Fruit fly (Drosophila melanogaster): ENCODE results near the gene CG17726.
A peak's percentile ranks its signal among the peaks of the same experiment; 100 is the strongest.

Gene CG17726

DNA sequence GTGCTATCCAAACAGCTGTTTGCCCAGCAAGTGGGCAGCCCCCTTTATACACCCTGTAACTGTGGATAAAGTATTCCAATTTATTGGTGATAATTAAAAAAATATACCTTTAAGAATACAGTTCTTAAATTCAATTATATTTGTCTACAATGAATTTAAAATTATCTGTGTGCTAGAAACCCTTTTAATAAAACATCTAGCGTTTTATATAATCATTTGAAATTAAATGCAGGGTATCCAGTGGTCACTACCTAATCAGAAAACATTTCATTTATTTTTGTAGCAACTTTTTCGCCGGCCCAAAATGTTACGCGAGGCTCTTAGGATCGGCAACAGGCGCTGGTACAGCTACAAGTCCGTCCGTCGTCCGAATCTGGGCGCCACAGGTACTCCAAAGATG, at the start of gene CG17726 (continued):
- TF ChIP-seq hkb (optimal IDR thresholded peaks at IDR 0.05) (no peak), hkb (GFP tag; IDR thresholded peaks at IDR 0.05) (peak; percentile 98), br (optimal IDR thresholded peaks at IDR 0.05) (no peak), run (tag; optimal IDR thresholded peaks at IDR 0.05) (peak; percentile 96), CG12391 (tag; optimal IDR thresholded peaks at IDR 0.05) (peak; percentile 99), HLH4C (GFP tag; IDR thresholded peaks at IDR 0.05; ENCODE audit: partially characterized antibody) (no peak), ara (GFP tag; IDR thresholded peaks at IDR 0.05) (peak; percentile 98), her (GFP tag; optimal IDR thresholded peaks at IDR 0.05) (peak; percentile 70), Abd-B (GFP tag; optimal IDR thresholded peaks at IDR 0.05) (peak; percentile 94), eve (GFP tag; optimal IDR thresholded peaks at IDR 0.05) (peak in 1 of 2 experiments; percentile 48), CG18262 (tag; optimal IDR thresholded peaks at IDR 0.05) (peak; percentile 98), gsb (GFP tag; IDR thresholded peaks at IDR 0.05) (peak; percentile 89), vnd (GFP tag; IDR thresholded peaks at IDR 0.05; ENCODE audit: partially characterized antibody) (no peak), tgo (GFP tag; IDR thresholded peaks at IDR 0.05) (peak; percentile 98), CG6272 (GFP tag; IDR thresholded peaks at IDR 0.05) (peak; percentile 93), zf30C (GFP tag; optimal IDR thresholded peaks at IDR 0.05) (no peak), chif (GFP tag; optimal IDR thresholded peaks at IDR 0.05) (peak; percentile 86 to 94), prd (optimal IDR thresholded peaks at IDR 0.05) (no peak), prd (GFP tag; IDR thresholded peaks at IDR 0.05) (peak; percentile 99), wor (GFP tag; IDR thresholded peaks at IDR 0.05) (peak; percentile 97), CG15011 (GFP tag; optimal IDR thresholded peaks at IDR 0.05) (no peak), Nf-YB (GFP tag; optimal IDR thresholded peaks at IDR 0.05) (peak; percentile 89), usp (GFP tag; optimal IDR thresholded peaks at IDR 0.05) (no peak), Bteb2 (GFP tag; optimal IDR thresholded peaks at IDR 0.05) (peak; percentile 93), Hr39 (optimal IDR thresholded peaks at IDR 0.05) (no peak), PHDP (tag; optimal IDR thresholded peaks at IDR 0.05) (peak; percentile 99), CG1602 (GFP tag; optimal IDR thresholded peaks at IDR 0.05) (peak; percentile 98), Ravus (GFP tag; IDR thresholded peaks at IDR 0.05) (peak; percentile 95), cato (GFP tag; optimal IDR thresholded peaks at IDR 0.05; ENCODE audit: borderline replicate concordance) (peak; percentile 94), TFAM (GFP tag; optimal IDR thresholded peaks at IDR 0.05) (peak; percentile 90), CG9932 (GFP tag; IDR thresholded peaks at IDR 0.05) (peak; percentile 96), wdn (GFP tag; IDR thresholded peaks at IDR 0.05) (peak; percentile 96), Dad (GFP tag; optimal IDR thresholded peaks at IDR 0.05) (peak; percentile 84), lmd (GFP tag; IDR thresholded peaks at IDR 0.05) (peak; percentile 98), CG1529 (GFP tag; optimal IDR thresholded peaks at IDR 0.05) (peak; percentile 92), Xbp1 (GFP tag; optimal IDR thresholded peaks at IDR 0.05) (peak; percentile 98), sna (GFP tag; IDR thresholded peaks at IDR 0.05; ENCODE audit: partially characterized antibody) (no peak), CG8089 (GFP tag; optimal IDR thresholded peaks at IDR 0.05) (peak; percentile 79), CG15514 (GFP tag; optimal IDR thresholded peaks at IDR 0.05) (peak; percentile 86), repo (GFP tag; optimal IDR thresholded peaks at IDR 0.05) (peak; percentile 76), CG8359 (GFP tag; optimal IDR thresholded peaks at IDR 0.05; ENCODE audit: borderline replicate concordance) (peak; percentile 83), Side (GFP tag; optimal IDR thresholded peaks at IDR 0.05) (peak; percentile 86), Dll (GFP tag; IDR thresholded peaks at IDR 0.05; ENCODE audit: partially characterized antibody) (peak; percentile 32; the same call in 1 of the 4 replicates), Mrtf (GFP tag; IDR thresholded peaks at IDR 0.05) (peak; percentile 96), scrt (GFP tag; optimal IDR thresholded peaks at IDR 0.05) (no peak), eyg (GFP tag; optimal IDR thresholded peaks at IDR 0.05) (peak; percentile 66), schlank (tag; optimal IDR thresholded peaks at IDR 0.05) (peak; percentile 88), CG31365 (tag; optimal IDR thresholded peaks at IDR 0.05) (peak; percentile 81), Fer3 (tag; optimal IDR thresholded peaks at IDR 0.05) (peak; percentile 98), CG7963 (GFP tag; IDR thresholded peaks at IDR 0.05; ENCODE audit: partially characterized antibody) (no peak), mirr (GFP tag; optimal IDR thresholded peaks at IDR 0.05) (peak; percentile 81), CG6765 (GFP tag; optimal IDR thresholded peaks at IDR 0.05) (peak; percentile 89)

Data from whole organism, embryonic.